Fruit fly (Drosophila melanogaster): ENCODE data around the gene wts.

Gene wts

DNA sequence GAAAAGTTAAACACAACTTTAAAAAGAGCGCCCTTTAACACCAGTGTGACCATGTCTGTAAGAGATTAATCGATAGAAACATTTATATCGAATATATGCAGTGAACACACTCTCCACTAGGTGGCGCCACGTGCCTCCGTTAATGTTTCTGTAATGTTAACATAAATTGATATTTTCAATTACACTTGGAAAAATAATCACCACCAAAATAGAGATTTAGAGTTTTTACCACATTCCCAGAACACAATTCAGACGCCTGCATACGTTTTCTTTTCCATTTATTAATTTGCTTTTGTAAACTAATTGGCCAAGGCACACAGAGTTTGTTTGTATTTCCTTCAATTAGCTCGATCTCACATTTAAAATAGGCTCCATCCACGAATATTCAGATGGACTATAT, 17.1 kb downstream of the wts start (continued):
- no peak for TF ChIP-seq D (optimal IDR thresholded peaks at IDR 0.05)
- no peak for TF ChIP-seq D (GFP tag; optimal IDR thresholded peaks at IDR 0.05)
- peak; percentile 18 for TF ChIP-seq grau (tag; optimal IDR thresholded peaks at IDR 0.05)
- no peak for TF ChIP-seq nerfin-2 (GFP tag; IDR thresholded peaks at IDR 0.05; ENCODE audit: partially characterized antibody)
- peak; percentile 76 for TF ChIP-seq stc (GFP tag; IDR thresholded peaks at IDR 0.05)
- no peak for TF ChIP-seq Hr39 (optimal IDR thresholded peaks at IDR 0.05)
- TF ChIP-seq sug (tag; optimal IDR thresholded peaks at IDR 0.05): peak; percentile 31
- no peak for TF ChIP-seq kah (GFP tag; optimal IDR thresholded peaks at IDR 0.05)
- TF ChIP-seq Atf-2 (GFP tag; optimal IDR thresholded peaks at IDR 0.05): no peak
- TF ChIP-seq bbx (GFP tag; IDR thresholded peaks at IDR 0.05; ENCODE audit: partially characterized antibody): peak; percentile 82
- peak; percentile 61 for TF ChIP-seq CG31224 (GFP tag; IDR thresholded peaks at IDR 0.05)
- no peak for TF ChIP-seq Deaf1 (tag; optimal IDR thresholded peaks at IDR 0.05)
- no peak for TF ChIP-seq jumu (GFP tag; optimal IDR thresholded peaks at IDR 0.05)
- peak; percentile 29 for TF ChIP-seq NC2β (GFP tag; optimal IDR thresholded peaks at IDR 0.05)
- peak; percentile 65 for TF ChIP-seq CG2712 (tag; optimal IDR thresholded peaks at IDR 0.05)
- TF ChIP-seq CG7372 (GFP tag; IDR thresholded peaks at IDR 0.05): peak; percentile 68
- TF ChIP-seq CG7556 (GFP tag; optimal IDR thresholded peaks at IDR 0.05): peak; percentile 34
- TF ChIP-seq Hr78 (GFP tag; optimal IDR thresholded peaks at IDR 0.05): no peak
- TF ChIP-seq dan (GFP tag; IDR thresholded peaks at IDR 0.05): no peak
- peak; percentile 41; the same call in 1 of the 2 replicates for TF ChIP-seq H2.0 (GFP tag; IDR thresholded peaks at IDR 0.05)
- TF ChIP-seq CG18599 (GFP tag; optimal IDR thresholded peaks at IDR 0.05): no peak
- no peak for TF ChIP-seq D19A (tag; optimal IDR thresholded peaks at IDR 0.05)
- no peak for TF ChIP-seq nerfin-1 (tag; optimal IDR thresholded peaks at IDR 0.05)
- no peak for TF ChIP-seq pfk (GFP tag; optimal IDR thresholded peaks at IDR 0.05)
- TF ChIP-seq Dek (tag; optimal IDR thresholded peaks at IDR 0.05): peak; percentile 9
- TF ChIP-seq CG8765 (GFP tag; IDR thresholded peaks at IDR 0.05): peak; percentile 45; the same call in 1 of the 2 replicates
- TF ChIP-seq CG7987 (GFP tag; optimal IDR thresholded peaks at IDR 0.05): no peak
- peak; percentile 20 for TF ChIP-seq Sry-δ (GFP tag; optimal IDR thresholded peaks at IDR 0.05)
- no peak for TF ChIP-seq bab2 (GFP tag; optimal IDR thresholded peaks at IDR 0.05)
- no peak for TF ChIP-seq Hand (GFP tag; optimal IDR thresholded peaks at IDR 0.05)
- peak; percentile 67 for TF ChIP-seq CG13287 (GFP tag; IDR thresholded peaks at IDR 0.05; ENCODE audit: partially characterized antibody)
- TF ChIP-seq CG14710 (tag; optimal IDR thresholded peaks at IDR 0.05): peak; percentile 36
- peak; percentile 75 for TF ChIP-seq amos (GFP tag; IDR thresholded peaks at IDR 0.05; ENCODE audit: partially characterized antibody)
- peak; percentile 65 for TF ChIP-seq Nf-YC (tag; optimal IDR thresholded peaks at IDR 0.05)
- TF ChIP-seq Hey (tag; optimal IDR thresholded peaks at IDR 0.05): no peak
- peak; percentile 38; the same call in 1 of the 3 replicates for TF ChIP-seq row (GFP tag; IDR thresholded peaks at IDR 0.05)
- peak; percentile 86 for TF ChIP-seq otp (GFP tag; IDR thresholded peaks at IDR 0.05)
- peak; percentile 94 for TF ChIP-seq Dip2 (GFP tag; IDR thresholded peaks at IDR 0.05)
- TF ChIP-seq sima (GFP tag; optimal IDR thresholded peaks at IDR 0.05): peak; percentile 7
- no peak for TF ChIP-seq B-H2 (GFP tag; optimal IDR thresholded peaks at IDR 0.05)
- no peak for TF ChIP-seq HmgD (GFP tag; optimal IDR thresholded peaks at IDR 0.05)
- peak; percentile 93 for TF ChIP-seq vvl (GFP tag; IDR thresholded peaks at IDR 0.05)
- TF ChIP-seq dm (GFP tag; optimal IDR thresholded peaks at IDR 0.05): no peak
- TF ChIP-seq Lpt (GFP tag; optimal IDR thresholded peaks at IDR 0.05): no peak
- TF ChIP-seq prd (optimal IDR thresholded peaks at IDR 0.05): no peak
- peak; percentile 79 for TF ChIP-seq prd (GFP tag; IDR thresholded peaks at IDR 0.05)
- TF ChIP-seq hth (optimal IDR thresholded peaks at IDR 0.05): no peak
- peak; percentile 2 for TF ChIP-seq Bteb2 (GFP tag; optimal IDR thresholded peaks at IDR 0.05)
- TF ChIP-seq CG4854 (GFP tag; optimal IDR thresholded peaks at IDR 0.05): peak; percentile 6
- no peak for TF ChIP-seq gcm2 (GFP tag; optimal IDR thresholded peaks at IDR 0.05)
- TF ChIP-seq CG31365 (tag; optimal IDR thresholded peaks at IDR 0.05): no peak
- no peak for TF ChIP-seq CG3838 (GFP tag; optimal IDR thresholded peaks at IDR 0.05)
- peak; percentile 38 for TF ChIP-seq trem (tag; optimal IDR thresholded peaks at IDR 0.05)

Measured in whole organism, embryonic.